Fruit fly (Drosophila melanogaster): ENCODE data around the gene pon.
A peak's percentile ranks its signal among the peaks of the same experiment; 100 is the strongest.

dm6 chrX:4616865-4617669 is 19.1 kb upstream of the pon start, which contains the start of gene peb:
- no peak for TF ChIP-seq br (optimal IDR thresholded peaks at IDR 0.05)
- peak; percentile 45 for TF ChIP-seq Mes4 (GFP tag; optimal IDR thresholded peaks at IDR 0.05)
- no peak for TF ChIP-seq CG15514 (GFP tag; optimal IDR thresholded peaks at IDR 0.05)
- TF ChIP-seq fru (optimal IDR thresholded peaks at IDR 0.05), result no peak
- no peak for TF ChIP-seq shn (GFP tag; optimal IDR thresholded peaks at IDR 0.05)
- peak; percentile 45 for TF ChIP-seq CG16863 (GFP tag; optimal IDR thresholded peaks at IDR 0.05)
- peak; percentile 79 for TF ChIP-seq CG9727 (GFP tag; optimal IDR thresholded peaks at IDR 0.05)
- peak; percentile 50 for TF ChIP-seq kay (GFP tag; optimal IDR thresholded peaks at IDR 0.05)
- no peak for TF ChIP-seq CG10543 (GFP tag; optimal IDR thresholded peaks at IDR 0.05)
- TF ChIP-seq dysf (GFP tag; IDR thresholded peaks at IDR 0.05), result peak; percentile 41; the same call in 2 of the 3 replicates

Measured in whole organism, embryonic.